Worm (Caenorhabditis elegans): ENCODE data around the gene C41H7.9.

DNA sequence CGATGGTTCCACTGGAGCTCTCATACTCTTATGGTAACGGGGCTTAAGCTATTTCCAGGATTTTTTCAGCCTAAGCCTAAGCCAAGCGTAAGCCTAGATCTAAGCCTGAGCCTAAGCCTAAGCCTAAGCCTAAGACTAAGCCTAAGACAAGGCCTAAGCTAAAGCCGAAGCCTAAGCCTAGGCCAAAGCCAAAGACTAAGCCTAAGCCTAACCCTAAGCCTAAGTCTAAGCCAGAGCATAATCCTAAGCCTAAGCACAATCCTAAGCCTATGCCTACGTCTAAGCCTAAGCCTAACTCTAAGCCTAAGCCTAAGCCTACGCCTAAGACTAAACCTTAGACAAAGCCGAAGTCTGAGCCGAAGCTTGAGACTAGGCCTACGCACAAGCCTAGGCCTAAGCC, 37.0 kb upstream of the C41H7.9 start:
- TF ChIP-seq snpc-4 (tag; optimal IDR thresholded peaks at IDR 0.05): no peak
- TF ChIP-seq elt-2 (tag; optimal IDR thresholded peaks at IDR 0.05): no peak
- no peak for TF ChIP-seq mdl-1 (tag; optimal IDR thresholded peaks at IDR 0.05)
- TF ChIP-seq ces-1 (GFP tag; optimal IDR thresholded peaks at IDR 0.05): no peak
